Worm (Caenorhabditis elegans): ENCODE measurements around the gene pals-40.

ce11 chrIII:1401497-1401990 lies 23.7 kb upstream of the pals-40 start, which contains the start of gene pals-19:
- TF ChIP-seq fkh-10 (GFP tag; optimal IDR thresholded peaks at IDR 0.05) (no peak), lin-15B (tag; optimal IDR thresholded peaks at IDR 0.05) (no peak), lsy-2 (tag; optimal IDR thresholded peaks at IDR 0.05) (no peak), ceh-28 (tag; optimal IDR thresholded peaks at IDR 0.05) (no peak)

Measured in whole organism, L4 larva.